Fruit fly (Drosophila melanogaster) whole organism, embryonic: ENCODE results near the gene Mst77F.
A peak's percentile ranks its signal among the peaks of the same experiment; 100 is the strongest.

ENCODE experiments used
- Antp ChIP-seq: fragments of 200-800 bp; sonication (Bioruptor generic); optimal IDR thresholded peaks from 3 replicates; lab custom pipeline; 2016; ENCODE audit warnings: missing biosample characterization, missing genetic modification characterization
- Atf-2 ChIP-seq: fragments of 200-800 bp; sonication (Bioruptor generic); optimal IDR thresholded peaks from 2 replicates; lab custom pipeline; 2016; ENCODE audit warnings: missing biosample characterization, missing genetic modification characterization
- CG10274 ChIP-seq: fragments of 200-800 bp; sonication (Bioruptor generic); optimal IDR thresholded peaks from 3 replicates; lab custom pipeline; 2017; ENCODE audit warnings: missing biosample characterization, mild to moderate bottlenecking, missing genetic modification characterization
- CG11560 ChIP-seq: fragments of 200-800 bp; sonication (Bioruptor generic); IDR thresholded peaks from 3 replicates; pipeline ENCODE4 v1.3.6; 2022; ENCODE audit warnings: missing biosample characterization, missing genetic modification characterization
- CG12104 ChIP-seq: fragments of 200-800 bp; sonication (Bioruptor generic); optimal IDR thresholded peaks from 3 replicates; lab custom pipeline; 2016; ENCODE audit warnings: missing biosample characterization, missing genetic modification characterization
- CG12236 ChIP-seq: fragments of 200-800 bp; sonication (Bioruptor generic); optimal IDR thresholded peaks from 2 replicates; lab custom pipeline; 2016; ENCODE audit warnings: missing biosample characterization, missing genetic modification characterization
- CG14050 ChIP-seq: fragments of 200-800 bp; sonication (Bioruptor generic); IDR thresholded peaks from 3 replicates; pipeline ENCODE4 v1.3.6; 2022; ENCODE audit warnings: missing biosample characterization, missing genetic modification characterization
- CG14441 ChIP-seq: fragments of 200-800 bp; sonication (Bioruptor generic); IDR thresholded peaks from 2 replicates; pipeline ENCODE4 v1.3.6; 2022; ENCODE audit warnings: missing biosample characterization, missing genetic modification characterization
- CG17359 ChIP-seq: fragments of 200-800 bp; sonication (Bioruptor generic); optimal IDR thresholded peaks from 3 replicates; lab custom pipeline; 2018; ENCODE audit warnings: missing biosample characterization, mild to moderate bottlenecking, missing genetic modification characterization, moderate library complexity
- CG17612 ChIP-seq: fragments of 200-800 bp; sonication (Bioruptor generic); IDR thresholded peaks from 2 replicates; pipeline ENCODE4 v1.3.6; 2022; ENCODE audit warnings: missing biosample characterization, missing genetic modification characterization
- CG17802 ChIP-seq: fragments of 200-800 bp; sonication (Bioruptor generic); optimal IDR thresholded peaks from 2 replicates; lab custom pipeline; 2018; ENCODE audit warnings: missing biosample characterization, mild to moderate bottlenecking, missing genetic modification characterization, moderate library complexity
- CG2120 ChIP-seq: fragments of 200-800 bp; sonication (Bioruptor generic); optimal IDR thresholded peaks from 3 replicates; lab custom pipeline; 2016; ENCODE audit warnings: missing biosample characterization, missing genetic modification characterization
- CG2129 ChIP-seq: fragments of 200-800 bp; sonication (Bioruptor generic); IDR thresholded peaks from 2 replicates; pipeline ENCODE4 v1.3.6; 2022; ENCODE audit warnings: missing biosample characterization, missing genetic modification characterization; ENCODE audit not compliant: partially characterized antibody
- CG30403 ChIP-seq: fragments of 200-800 bp; sonication (Bioruptor generic); optimal IDR thresholded peaks from 3 replicates; lab custom pipeline; 2016; ENCODE audit warnings: missing biosample characterization, missing genetic modification characterization
- CG34224 ChIP-seq: fragments of 200-800 bp; sonication (Bioruptor generic); IDR thresholded peaks from 3 replicates; pipeline ENCODE4 v1.3.6; 2022; ENCODE audit warnings: missing biosample characterization, missing genetic modification characterization; ENCODE audit not compliant: partially characterized antibody
- CG7839 ChIP-seq: fragments of 200-800 bp; sonication (Bioruptor generic); optimal IDR thresholded peaks from 3 replicates; lab custom pipeline; 2018; ENCODE audit warnings: missing biosample characterization, mild to moderate bottlenecking, missing genetic modification characterization, moderate library complexity
- CG8290 ChIP-seq, 3 experiments: fragments of 200-800 bp; sonication (Bioruptor generic); optimal IDR thresholded peaks; 2 replicates each; lab custom pipeline; 2016 to 2019; ENCODE audit warnings: missing biosample characterization in 3 of 3, missing genetic modification characterization in 3 of 3, mild to moderate bottlenecking in 2 of 3, moderate library complexity in 1 of 3
- Chrac-16 ChIP-seq: fragments of 200-800 bp; sonication (Bioruptor generic); optimal IDR thresholded peaks from 3 replicates; lab custom pipeline; 2016; ENCODE audit warnings: missing biosample characterization, missing genetic modification characterization
- Dip2 ChIP-seq: fragments of 200-800 bp; sonication (Bioruptor generic); IDR thresholded peaks from 2 replicates; pipeline ENCODE4 v1.3.6; 2022; ENCODE audit warnings: missing biosample characterization, missing genetic modification characterization
- Doc2 ChIP-seq: fragments of 200-800 bp; sonication (Bioruptor generic); IDR thresholded peaks from 2 replicates; pipeline ENCODE4 v1.3.6; 2022; ENCODE audit warnings: missing biosample characterization, missing genetic modification characterization
- Dref ChIP-seq: fragments of 200-800 bp; sonication (Bioruptor generic); IDR thresholded peaks from 2 replicates; pipeline ENCODE4 v1.3.6; 2022; ENCODE audit warnings: missing biosample characterization, missing genetic modification characterization
- Fer1 ChIP-seq: fragments of 200-800 bp; sonication (Bioruptor generic); optimal IDR thresholded peaks from 2 replicates; lab custom pipeline; 2017; ENCODE audit warnings: missing biosample characterization, mild to moderate bottlenecking, missing genetic modification characterization
- HLH54F ChIP-seq: fragments of 200-800 bp; sonication (Bioruptor generic); optimal IDR thresholded peaks from 3 replicates; lab custom pipeline; 2016; ENCODE audit warnings: missing biosample characterization, missing genetic modification characterization
- HmgD ChIP-seq: fragments of 200-800 bp; sonication (Bioruptor generic); optimal IDR thresholded peaks from 3 replicates; lab custom pipeline; 2016; ENCODE audit warnings: missing biosample characterization, missing genetic modification characterization
- Sox102F ChIP-seq: fragments of 200-800 bp; sonication (Bioruptor generic); optimal IDR thresholded peaks from 2 replicates; lab custom pipeline; 2018; ENCODE audit warnings: missing biosample characterization, mild to moderate bottlenecking, missing genetic modification characterization, moderate library complexity
- amos ChIP-seq: fragments of 200-800 bp; sonication (Bioruptor generic); IDR thresholded peaks from 2 replicates; pipeline ENCODE4 v1.3.6; 2022; ENCODE audit warnings: missing biosample characterization, missing genetic modification characterization; ENCODE audit not compliant: partially characterized antibody
- bsh ChIP-seq, 2 experiments: fragments of 200-800 bp; sonication (Bioruptor generic); optimal IDR thresholded peaks; 2 replicates each; lab custom pipeline; 2017 to 2018; ENCODE audit warnings: mild to moderate bottlenecking in 2 of 2, missing biosample characterization in 2 of 2, missing genetic modification characterization in 2 of 2, moderate library complexity in 1 of 2
- cas ChIP-seq: fragments of 200-800 bp; sonication (Bioruptor generic); IDR thresholded peaks from 2 replicates; pipeline ENCODE4 v1.3.6; 2022; ENCODE audit warnings: missing biosample characterization, missing genetic modification characterization
- chinmo ChIP-seq: fragments of 200-800 bp; sonication (Bioruptor generic); IDR thresholded peaks from 4 replicates; pipeline ENCODE4 v1.3.6; 2022; ENCODE audit warnings: missing biosample characterization, missing genetic modification characterization; ENCODE audit not compliant: partially characterized antibody
- dan ChIP-seq: fragments of 200-800 bp; sonication (Bioruptor generic); IDR thresholded peaks from 2 replicates; pipeline ENCODE4 v1.3.6; 2022; ENCODE audit warnings: missing biosample characterization, missing genetic modification characterization
- danr ChIP-seq: fragments of 200-800 bp; sonication (Bioruptor generic); IDR thresholded peaks from 2 replicates; pipeline ENCODE4 v1.3.6; 2022; ENCODE audit warnings: missing biosample characterization, missing genetic modification characterization
- dysf ChIP-seq: fragments of 200-800 bp; sonication (Bioruptor generic); IDR thresholded peaks from 3 replicates; pipeline ENCODE4 v1.3.6; 2022; ENCODE audit warnings: missing biosample characterization, missing genetic modification characterization
- ewg ChIP-seq: fragments of 200-800 bp; sonication (Bioruptor generic); optimal IDR thresholded peaks from 3 replicates; lab custom pipeline; 2017; ENCODE audit warnings: mild to moderate bottlenecking, missing biosample characterization, missing genetic modification reagents, missing genetic modification characterization
- fd3F ChIP-seq: fragments of 200-800 bp; sonication (Bioruptor generic); optimal IDR thresholded peaks from 2 replicates; lab custom pipeline; 2018; ENCODE audit warnings: missing biosample characterization, mild to moderate bottlenecking, missing genetic modification characterization, moderate library complexity
- h ChIP-seq: fragments of >200 bp; optimal IDR thresholded peaks from 2 replicates; lab custom pipeline; 2017
- ind ChIP-seq: fragments of 200-800 bp; sonication (Bioruptor generic); optimal IDR thresholded peaks from 3 replicates; lab custom pipeline; 2016; ENCODE audit warnings: missing biosample characterization, missing genetic modification characterization
- lab ChIP-seq: fragments of 200-800 bp; sonication (Bioruptor generic); optimal IDR thresholded peaks from 3 replicates; lab custom pipeline; 2017; ENCODE audit warnings: missing biosample characterization, missing genetic modification characterization, mild to moderate bottlenecking, moderate library complexity, missing genetic modification reagents
- lov ChIP-seq, 2 experiments: fragments of 200-800 bp in 1 of 2; fragments of >200 bp in 1 of 2; sonication (Bioruptor generic) in 1 of 2; IDR thresholded peaks in 1 of 2; optimal IDR thresholded peaks in 1 of 2; 2 replicates in 1 of 2; 3 replicates in 1 of 2; pipeline versions ENCODE4 v1.3.6 to Lab custom; 2017 to 2022; ENCODE audit warnings: missing biosample characterization in 1 of 2, missing genetic modification characterization in 1 of 2
- maf-S ChIP-seq: fragments of 200-800 bp; sonication (Bioruptor generic); optimal IDR thresholded peaks from 2 replicates; lab custom pipeline; 2016; ENCODE audit warnings: missing biosample characterization, missing genetic modification characterization
- mirr ChIP-seq: fragments of 200-800 bp; sonication (Bioruptor generic); optimal IDR thresholded peaks from 3 replicates; lab custom pipeline; 2018; ENCODE audit warnings: missing biosample characterization, mild to moderate bottlenecking, missing genetic modification characterization
- org-1 ChIP-seq: fragments of 200-800 bp; sonication (Bioruptor generic); optimal IDR thresholded peaks from 2 replicates; lab custom pipeline; 2017; ENCODE audit warnings: missing biosample characterization, missing genetic modification characterization
- pan ChIP-seq, 4 experiments: fragments of >200 bp in 3 of 4; fragments of 200-800 bp in 1 of 4; sonication (Bioruptor generic) in 1 of 4; optimal IDR thresholded peaks in 3 of 4; IDR thresholded peaks in 1 of 4; 2 replicates each; pipeline versions ENCODE4 v1.3.6 to Lab custom; 2017 to 2022; ENCODE audit warnings: missing biosample characterization in 2 of 4, missing genetic modification characterization in 2 of 4, mixed read lengths in 1 of 4
- prd ChIP-seq, 3 experiments: fragments of >200 bp in 2 of 3; fragments of 200-800 bp in 1 of 3; sonication (Bioruptor generic) in 1 of 3; optimal IDR thresholded peaks in 2 of 3; IDR thresholded peaks in 1 of 3; 2 replicates in 2 of 3; 3 replicates in 1 of 3; pipeline versions ENCODE4 v1.3.6 to Lab custom; 2017 to 2022; ENCODE audit warnings: missing biosample characterization in 1 of 3, missing genetic modification characterization in 1 of 3
- sens ChIP-seq: fragments of 200-800 bp; sonication (Bioruptor generic); peaks from one replicate; lab custom pipeline; 2016; ENCODE audit warnings: missing biosample characterization, missing genetic modification characterization
- sug ChIP-seq: fragments of 200-800 bp; optimal IDR thresholded peaks from 2 replicates; lab custom pipeline; 2019; ENCODE audit warnings: missing biosample characterization, mild to moderate bottlenecking, missing genetic modification characterization, moderate library complexity
- tap ChIP-seq: fragments of 200-800 bp; optimal IDR thresholded peaks from 3 replicates; lab custom pipeline; 2019; ENCODE audit warnings: missing biosample characterization, mild to moderate bottlenecking, missing genetic modification characterization, moderate library complexity
- ttk ChIP-seq: fragments of 200-800 bp; sonication (Bioruptor generic); IDR thresholded peaks from 2 replicates; pipeline ENCODE4 v2.1.2; 2022; ENCODE audit warnings: missing biosample characterization, missing genetic modification characterization

Gene Mst77F

DNA sequence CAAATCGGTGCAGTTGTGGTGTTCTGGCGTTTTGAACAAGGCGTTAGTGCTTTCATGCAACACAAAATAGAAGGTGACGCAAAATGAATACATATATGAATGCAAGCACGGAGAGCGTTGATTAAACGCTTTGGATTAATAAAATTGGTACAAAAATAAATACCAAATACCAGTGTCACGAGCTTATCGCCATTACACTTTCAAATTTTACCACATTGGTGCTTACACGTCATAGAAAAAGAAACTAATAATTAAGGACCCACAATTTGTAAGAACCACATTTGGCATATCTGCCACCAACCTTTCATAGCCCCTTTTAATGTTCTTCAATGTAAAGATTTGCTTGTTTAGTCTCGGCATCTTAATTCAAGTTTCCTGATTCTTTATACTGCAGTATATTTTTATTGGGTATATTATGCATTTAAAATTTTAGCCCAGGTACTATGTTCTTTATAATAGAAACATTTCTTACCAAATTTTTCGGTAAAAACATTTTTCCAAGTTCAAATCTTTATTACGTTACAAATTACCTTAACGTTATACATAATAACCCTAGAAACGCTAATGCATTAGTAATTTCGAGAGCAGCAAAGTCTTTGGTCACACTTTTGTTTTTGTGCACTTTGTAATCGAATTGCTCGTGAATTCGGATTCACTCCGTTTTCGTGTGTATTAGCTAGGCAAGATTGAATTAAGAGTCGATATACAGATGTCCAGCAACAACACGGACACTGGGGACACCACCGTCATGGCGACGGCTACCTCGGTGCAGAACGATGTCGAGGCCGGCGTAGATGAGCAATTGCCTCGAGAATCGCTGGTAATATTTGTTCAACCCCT is 39.4 kb downstream of the Mst77F start, which contains the start of the genes Pex16 and Pex14 (continued):
- TF ChIP-seq fd3F (GFP tag; lab: Kevin White, UChicago): peak; percentile 59
- no peak for TF ChIP-seq chinmo (GFP tag; lab: Robert Waterston, UW)
- TF ChIP-seq lov (optimal IDR thresholded peaks at IDR 0.05; lab: Kevin White, UChicago): no peak
- no peak for TF ChIP-seq lov (GFP tag; IDR thresholded peaks at IDR 0.05; lab: Robert Waterston, UW)
- TF ChIP-seq CG17802: peak; percentile 34
- TF ChIP-seq danr (GFP tag; lab: Robert Waterston, UW): no peak
- peak; percentile 45; the same call in 2 of the 3 replicates for TF ChIP-seq CG14050 (GFP tag; lab: Robert Waterston, UW)
- TF ChIP-seq lab: peak; percentile 64
- TF ChIP-seq sug: peak; percentile 53
- TF ChIP-seq CG2120: peak; percentile 85
- TF ChIP-seq mirr (GFP tag; lab: Kevin White, UChicago): no peak
- TF ChIP-seq Chrac-16 (GFP tag; lab: Kevin White, UChicago): peak; percentile 82
- TF ChIP-seq org-1 (GFP tag; lab: Kevin White, UChicago): no peak
- TF ChIP-seq pan (optimal IDR thresholded peaks at IDR 0.05; lab: Kevin White, UChicago): no peak
- peak in 1 of 2 experiments; percentile 77 for TF ChIP-seq pan (GFP tag; optimal IDR thresholded peaks at IDR 0.05 in 1 of 2, IDR thresholded peaks at IDR 0.05 in 1 of 2)
- peak; percentile 84 for TF ChIP-seq CG30403 (GFP tag; lab: Kevin White, UChicago)
- TF ChIP-seq dan (GFP tag; lab: Robert Waterston, UW): 0 out of 2 replicates have a peak, but pooled peaks have one; percentile 36
- TF ChIP-seq Antp (GFP tag; lab: Kevin White, UChicago): peak; percentile 81
- TF ChIP-seq dysf (GFP tag; lab: Robert Waterston, UW): peak; percentile 78
- TF ChIP-seq Sox102F (GFP tag; lab: Kevin White, UChicago): no peak
- no peak for TF ChIP-seq cas (GFP tag; lab: Robert Waterston, UW)
- no peak for TF ChIP-seq h
- TF ChIP-seq Dref (GFP tag; lab: Robert Waterston, UW): peak; percentile 37
- TF ChIP-seq sens (GFP tag; lab: Kevin White, UChicago): peak; percentile 96
- no peak for TF ChIP-seq CG17612 (GFP tag; lab: Robert Waterston, UW)
- TF ChIP-seq HmgD (GFP tag; lab: Kevin White, UChicago): peak; percentile 75
- TF ChIP-seq prd (optimal IDR thresholded peaks at IDR 0.05; lab: Kevin White, UChicago): no peak
- peak; percentile 83 for TF ChIP-seq prd (GFP tag; IDR thresholded peaks at IDR 0.05; lab: Robert Waterston, UW)
- TF ChIP-seq Doc2 (GFP tag; lab: Robert Waterston, UW): no peak
- TF ChIP-seq CG2129: no peak
- peak; percentile 38 for TF ChIP-seq CG10274 (GFP tag; lab: Kevin White, UChicago)
- TF ChIP-seq CG12104: peak; percentile 42
- no peak for TF ChIP-seq CG34224 (GFP tag; lab: Robert Waterston, UW)
- peak; percentile 77 for TF ChIP-seq HLH54F (GFP tag; lab: Kevin White, UChicago)
- no peak for TF ChIP-seq tap (tag; lab: Kevin White, UChicago)
- peak; percentile 73 for TF ChIP-seq ttk (GFP tag; lab: Robert Waterston, UW)
- peak; percentile 76 for TF ChIP-seq CG14441 (GFP tag; lab: Robert Waterston, UW)
- peak in 1 of 2 experiments; percentile 54 for TF ChIP-seq bsh (GFP tag; optimal IDR thresholded peaks at IDR 0.05; lab: Kevin White, UChicago)
- peak; percentile 81 for TF ChIP-seq ind (GFP tag; lab: Kevin White, UChicago)
- TF ChIP-seq CG11560 (tag; lab: Robert Waterston, UW): peak; percentile 46; the same call in 1 of the 3 replicates
- TF ChIP-seq ewg (GFP tag; lab: Kevin White, UChicago): peak; percentile 38
- TF ChIP-seq Fer1: peak; percentile 15
- no peak for TF ChIP-seq Dip2
- TF ChIP-seq amos (GFP tag; lab: Robert Waterston, UW): no peak
- peak; percentile 72 for TF ChIP-seq maf-S (GFP tag; lab: Kevin White, UChicago)
- peak; percentile 68 for TF ChIP-seq CG7839 (tag; lab: Kevin White, UChicago)
- peak; percentile 14 for TF ChIP-seq CG8290 (GFP tag; optimal IDR thresholded peaks at IDR 0.05; lab: Kevin White, UChicago)
- TF ChIP-seq CG8290 (tag; optimal IDR thresholded peaks at IDR 0.05; lab: Kevin White, UChicago): peak in 1 of 2 experiments; percentile 85
- peak; percentile 60 for TF ChIP-seq CG17359
- TF ChIP-seq Atf-2 (GFP tag; lab: Kevin White, UChicago): peak; percentile 72
- peak; percentile 35 for TF ChIP-seq CG12236 (GFP tag; lab: Kevin White, UChicago)
